Worm (Caenorhabditis elegans) whole organism, midembryonic: ENCODE measurements around the gene asb-1.

ENCODE experiments used
- cog-1 ChIP-seq: sonication (generic microtip); optimal IDR thresholded peaks from 2 replicates; lab custom pipeline; 2016; ENCODE audit warnings: missing genetic modification characterization, missing compliant biosample characterization
- flt-1 ChIP-seq: fragments of 200-800 bp; sonication (Bioruptor generic); IDR thresholded peaks from 2 replicates; pipeline ENCODE4 v1.3.6; 2022; ENCODE audit warnings: missing genetic modification characterization, missing compliant biosample characterization
- ztf-23 ChIP-seq: fragments of 200-800 bp; sonication (Bioruptor generic); IDR thresholded peaks from 2 replicates; pipeline ENCODE4 v1.3.6; 2022; ENCODE audit warnings: missing genetic modification reagents, missing genetic modification characterization, missing compliant biosample characterization

ce11 chrIII:4551963-4552362 is 43.7 kb downstream of the asb-1 start:
- no peak for TF ChIP-seq flt-1 (GFP tag; lab: Robert Waterston, UW)
- TF ChIP-seq ztf-23 (GFP tag; lab: Robert Waterston, UW): no peak
- no peak for TF ChIP-seq cog-1 (tag; lab: Kevin White, UChicago)
